Worm (Caenorhabditis elegans) whole organism, dauer: ENCODE measurements around the gene ugt-50.

Experiments used
- unc-62 ChIP-seq: sonication (generic microtip); optimal IDR thresholded peaks from 2 replicates; lab custom pipeline; 2017; ENCODE audit warnings: missing biosample characterization, missing genetic modification reagents, missing genetic modification characterization

The ugt-50 gene

ce11 chrX:12726129-12726528 lies 34.8 kb downstream of the ugt-50 start:
- no peak for TF ChIP-seq unc-62 (GFP tag; lab: Kevin White, UChicago)

- no peak for TF ChIP-seq unc-62 (GFP tag; lab: Kevin White, UChicago)
Observed at ce11 chrX:12730075-12730474, 38.7 kb downstream of the ugt-50 start.

DNA sequence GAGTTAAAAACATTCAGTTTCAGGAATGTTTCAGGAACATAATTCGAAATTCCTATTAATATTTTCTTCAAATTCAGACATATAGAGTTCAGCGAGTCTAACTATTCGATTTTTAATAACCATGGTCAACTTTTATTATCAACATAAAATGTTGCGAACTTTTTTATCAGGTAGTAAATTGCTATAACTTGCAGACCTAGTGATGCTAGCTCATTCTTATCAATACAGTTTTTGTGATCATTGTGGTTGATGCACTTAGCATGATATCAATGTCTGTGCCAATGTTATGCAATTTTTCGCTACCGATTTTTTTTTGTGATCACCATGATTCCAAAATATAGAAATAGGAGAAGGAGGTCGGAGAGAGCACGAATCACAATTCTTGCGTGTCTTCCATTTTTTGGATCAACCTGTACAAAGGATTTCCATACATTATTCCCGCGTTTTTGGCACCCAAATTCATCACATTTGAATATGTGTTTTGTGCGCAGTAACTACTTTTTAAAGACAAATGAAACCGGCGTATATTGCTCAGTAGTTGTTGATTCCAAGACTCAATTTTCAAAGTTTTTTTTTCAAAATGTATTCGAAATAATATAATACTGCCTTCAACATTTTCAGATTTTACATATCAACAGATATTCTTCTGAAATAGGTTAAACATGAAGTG lies 40.0 kb downstream of the ugt-50 start, which contains the start of gene pgp-12:
Gene pgp-12, plus strand, starts transcription at position 620 of the 670 bp plus-strand sequence.
- TF ChIP-seq unc-62 (GFP tag; lab: Kevin White, UChicago), result no peak

- TF ChIP-seq unc-62 (GFP tag; lab: Kevin White, UChicago), result no peak
Observed at ce11 chrX:12738454-12738853, 47.1 kb downstream of the ugt-50 start, which contains the start of gene pgp-13. Gene pgp-13, plus strand, starts transcription at chrX:12738754.
